Worm (Caenorhabditis elegans) whole organism, young adult: ENCODE data around the gene smc-5.

Experiments
- B0019.2 ChIP-seq: fragments of 200-800 bp; sonication (Bioruptor generic); conservative IDR thresholded peaks from 2 replicates; pipeline ENCODE4 v1.3.6; 2022; ENCODE audit warnings: missing genetic modification reagents, missing genetic modification characterization, missing compliant biosample characterization
- B0261.1 ChIP-seq: sonication (generic microtip); optimal IDR thresholded peaks from 2 replicates; lab custom pipeline; 2016; ENCODE audit warnings: mild to moderate bottlenecking, missing genetic modification characterization, moderate library complexity, missing compliant biosample characterization
- B0336.3 ChIP-seq: fragments of 200-800 bp; sonication (Bioruptor generic); IDR thresholded peaks from 2 replicates; pipeline ENCODE4 v1.3.6; 2022; ENCODE audit warnings: missing genetic modification characterization, missing compliant biosample characterization
- C06A6.2 ChIP-seq: fragments of 200-800 bp; sonication (Bioruptor generic); conservative IDR thresholded peaks from 2 replicates; pipeline ENCODE4 v1.3.6; 2022; ENCODE audit warnings: missing genetic modification characterization, missing compliant biosample characterization
- D2030.7 ChIP-seq: fragments of 200-800 bp; sonication (Bioruptor generic); IDR thresholded peaks from 2 replicates; pipeline ENCODE4 v1.3.6; 2022; ENCODE audit warnings: missing genetic modification reagents, missing genetic modification characterization, missing compliant biosample characterization
- F33H1.4 ChIP-seq: fragments of 200-800 bp; sonication (Bioruptor generic); IDR thresholded peaks from 2 replicates; pipeline ENCODE4 v1.3.6; 2022; ENCODE audit warnings: missing genetic modification reagents, missing genetic modification characterization, missing compliant biosample characterization
- F37B4.10 ChIP-seq: fragments of 200-800 bp; sonication (Bioruptor generic); IDR thresholded peaks from 2 replicates; pipeline ENCODE4 v1.3.6; 2022; ENCODE audit warnings: missing genetic modification characterization, missing compliant biosample characterization
- F49E8.2 ChIP-seq: sonication (generic microtip); optimal IDR thresholded peaks from 3 replicates; lab custom pipeline; 2017; ENCODE audit warnings: missing genetic modification characterization, mild to moderate bottlenecking, missing compliant biosample characterization, antibody characterized with exemption, moderate library complexity; ENCODE audit not compliant: insufficient read depth
- F57A8.1 ChIP-seq: fragments of 200-800 bp; sonication (Bioruptor generic); optimal IDR thresholded peaks from 2 replicates; lab custom pipeline; 2018; ENCODE audit warnings: mild to moderate bottlenecking, missing genetic modification characterization, moderate library complexity, missing compliant biosample characterization
- K11D2.4 ChIP-seq: fragments of 200-800 bp; sonication (Bioruptor generic); IDR thresholded peaks from 2 replicates; pipeline ENCODE4 v1.3.6; 2022; ENCODE audit warnings: missing genetic modification reagents, missing genetic modification characterization, missing compliant biosample characterization
- Y53G8AR.9 ChIP-seq: fragments of 200-800 bp; sonication (Bioruptor generic); conservative IDR thresholded peaks from 2 replicates; pipeline ENCODE4 v1.3.6; 2022; ENCODE audit warnings: missing genetic modification reagents, missing genetic modification characterization, missing compliant biosample characterization
- aptf-2 ChIP-seq: fragments of 200-800 bp; sonication (Bioruptor generic); conservative IDR thresholded peaks from 2 replicates; pipeline ENCODE4 v1.3.6; 2022; ENCODE audit warnings: missing genetic modification reagents, missing genetic modification characterization, missing compliant biosample characterization
- attf-6 ChIP-seq: fragments of 200-800 bp; sonication (Bioruptor generic); IDR thresholded peaks from 2 replicates; pipeline ENCODE4 v1.3.6; 2022; ENCODE audit warnings: missing genetic modification reagents, missing genetic modification characterization, missing compliant biosample characterization
- ceh-100 ChIP-seq: fragments of 200-800 bp; sonication (Bioruptor generic); IDR thresholded peaks from 2 replicates; pipeline ENCODE4 v1.3.6; 2022; ENCODE audit warnings: missing genetic modification reagents, missing genetic modification characterization, missing compliant biosample characterization
- ceh-27 ChIP-seq: fragments of 200-800 bp; sonication (Bioruptor generic); optimal IDR thresholded peaks from 2 replicates; lab custom pipeline; 2018; ENCODE audit warnings: mild to moderate bottlenecking, missing genetic modification characterization, moderate library complexity, missing compliant biosample characterization
- ceh-40 ChIP-seq: fragments of 200-800 bp; sonication (Bioruptor generic); IDR thresholded peaks from 2 replicates; pipeline ENCODE4 v1.3.6; 2022; ENCODE audit warnings: missing genetic modification characterization, missing compliant biosample characterization
- chd-7 ChIP-seq: sonication (generic microtip); optimal IDR thresholded peaks from 2 replicates; lab custom pipeline; 2016; ENCODE audit warnings: mild to moderate bottlenecking, missing genetic modification characterization, moderate library complexity, missing compliant biosample characterization
- die-1 ChIP-seq: sonication (generic microtip); optimal IDR thresholded peaks from 2 replicates; lab custom pipeline; 2016; ENCODE audit warnings: missing genotype, mild to moderate bottlenecking, missing genetic modification characterization, missing compliant biosample characterization
- dox-1 ChIP-seq: fragments of 200-800 bp; sonication (Bioruptor generic); IDR thresholded peaks from 2 replicates; pipeline ENCODE4 v1.3.6; 2022; ENCODE audit warnings: missing genetic modification reagents, missing genetic modification characterization, missing compliant biosample characterization
- efl-1 ChIP-seq: fragments of 150-350 bp; optimal IDR thresholded peaks from 2 replicates; lab custom pipeline; 2014; ENCODE audit warnings: missing biosample characterization, missing genetic modification reagents, missing genetic modification characterization
- egrh-3 ChIP-seq: fragments of 200-800 bp; sonication (Bioruptor generic); IDR thresholded peaks from 2 replicates; pipeline ENCODE4 v1.3.6; 2022; ENCODE audit warnings: missing genetic modification reagents, missing genetic modification characterization, missing compliant biosample characterization
- ekl-4 ChIP-seq: fragments of 200-800 bp; sonication (Bioruptor generic); IDR thresholded peaks from 2 replicates; pipeline ENCODE4 v1.3.6; 2022; ENCODE audit warnings: missing genetic modification reagents, missing genetic modification characterization, missing compliant biosample characterization
- gei-17 ChIP-seq: fragments of 200-800 bp; sonication (Bioruptor generic); optimal IDR thresholded peaks from 2 replicates; lab custom pipeline; 2018; ENCODE audit warnings: mild to moderate bottlenecking, missing genetic modification characterization, missing compliant biosample characterization
- him-1 ChIP-seq: sonication (generic microtip); optimal IDR thresholded peaks from 2 replicates; lab custom pipeline; 2016; ENCODE audit warnings: missing genotype, missing genetic modification reagents, missing genetic modification characterization, missing compliant biosample characterization
- hlh-26 ChIP-seq: fragments of 200-800 bp; sonication (Bioruptor generic); conservative IDR thresholded peaks from 2 replicates; pipeline ENCODE4 v1.3.6; 2022; ENCODE audit warnings: missing genetic modification reagents, missing genetic modification characterization, missing compliant biosample characterization
- hrde-1 ChIP-seq: sonication (generic microtip); optimal IDR thresholded peaks from 2 replicates; lab custom pipeline; 2016; ENCODE audit warnings: missing genetic modification characterization, mild to moderate bottlenecking, missing compliant biosample characterization, moderate library complexity, missing genotype, missing genetic modification reagents, borderline replicate concordance
- hsf-1 ChIP-seq: fragments of 200-800 bp; sonication (Bioruptor generic); IDR thresholded peaks from 2 replicates; pipeline ENCODE4 v1.3.6; 2022; ENCODE audit warnings: missing genetic modification reagents, missing genetic modification characterization, missing compliant biosample characterization
- let-526 ChIP-seq: fragments of 200-800 bp; sonication (Bioruptor generic); IDR thresholded peaks from 2 replicates; pipeline ENCODE4 v1.3.6; 2022; ENCODE audit warnings: missing genetic modification reagents, missing genetic modification characterization, missing compliant biosample characterization
- let-607 ChIP-seq, 2 experiments: fragments of 200-800 bp in 1 of 2; sonication (Bioruptor generic) in 1 of 2; sonication (generic microtip) in 1 of 2; optimal IDR thresholded peaks; 2 replicates each; lab custom pipeline; 2016 to 2018; ENCODE audit warnings: mild to moderate bottlenecking in 2 of 2, missing compliant biosample characterization in 2 of 2, missing genetic modification characterization in 2 of 2, moderate library complexity in 2 of 2, missing genotype in 1 of 2
- lin-26 ChIP-seq: fragments of 200-800 bp; sonication (Bioruptor generic); IDR thresholded peaks from 2 replicates; pipeline ENCODE4 v1.3.6; 2022; ENCODE audit warnings: missing genetic modification reagents, missing genetic modification characterization, missing compliant biosample characterization
- lin-40 ChIP-seq: sonication (generic microtip); optimal IDR thresholded peaks from 2 replicates; lab custom pipeline; 2016; ENCODE audit warnings: missing genetic modification characterization, mild to moderate bottlenecking, missing compliant biosample characterization, missing genotype, missing genetic modification reagents
- lin-54 ChIP-seq: fragments of 200-800 bp; sonication (Bioruptor generic); optimal IDR thresholded peaks from 2 replicates; lab custom pipeline; 2018; ENCODE audit warnings: mild to moderate bottlenecking, missing genetic modification characterization, missing compliant biosample characterization
- lir-1 ChIP-seq: fragments of 200-800 bp; sonication (Bioruptor generic); conservative IDR thresholded peaks from 2 replicates; pipeline ENCODE4 v1.3.6; 2022; ENCODE audit warnings: missing genetic modification reagents, missing genetic modification characterization, missing compliant biosample characterization
- lsl-1 ChIP-seq: fragments of 200-800 bp; sonication (Bioruptor generic); optimal IDR thresholded peaks from 2 replicates; lab custom pipeline; 2018; ENCODE audit warnings: mild to moderate bottlenecking, missing genetic modification characterization, moderate library complexity, missing compliant biosample characterization
- lsy-27 ChIP-seq: sonication (generic microtip); optimal IDR thresholded peaks from 2 replicates; lab custom pipeline; 2017; ENCODE audit warnings: missing genetic modification characterization, mild to moderate bottlenecking, missing compliant biosample characterization, antibody characterized with exemption, missing genotype, borderline replicate concordance; ENCODE audit not compliant: insufficient read depth
- madf-3 ChIP-seq: fragments of 200-800 bp; sonication (Bioruptor generic); IDR thresholded peaks from 2 replicates; pipeline ENCODE4 v1.3.6; 2022; ENCODE audit warnings: missing genetic modification reagents, missing genetic modification characterization, missing compliant biosample characterization
- madf-6 ChIP-seq: fragments of 200-800 bp; sonication (Bioruptor generic); IDR thresholded peaks from 2 replicates; pipeline ENCODE4 v1.3.6; 2022; ENCODE audit warnings: missing genetic modification reagents, missing genetic modification characterization, missing compliant biosample characterization
- mcd-1 ChIP-seq: fragments of 200-800 bp; sonication (Bioruptor generic); IDR thresholded peaks from 2 replicates; pipeline ENCODE4 v1.3.6; 2022; ENCODE audit warnings: missing genetic modification reagents, missing genetic modification characterization, missing compliant biosample characterization
- pbrm-1 ChIP-seq: fragments of 200-800 bp; sonication (Bioruptor generic); IDR thresholded peaks from 2 replicates; pipeline ENCODE4 v1.3.6; 2022; ENCODE audit warnings: missing genetic modification reagents, missing genetic modification characterization, missing compliant biosample characterization
- rcor-1 ChIP-seq: fragments of 200-800 bp; sonication (Bioruptor generic); IDR thresholded peaks from 2 replicates; pipeline ENCODE4 v1.3.6; 2022; ENCODE audit warnings: missing genetic modification reagents, missing genetic modification characterization, missing compliant biosample characterization
- snpc-3.4 ChIP-seq: sonication (generic microtip); optimal IDR thresholded peaks from 2 replicates; lab custom pipeline; 2017; ENCODE audit warnings: missing genetic modification characterization, mild to moderate bottlenecking, missing compliant biosample characterization, antibody characterized with exemption, moderate library complexity, missing genotype, missing genetic modification reagents
- snpc-4 ChIP-seq, 5 experiments: fragments of 150-350 bp in 1 of 5; sonication (generic microtip) in 4 of 5; optimal IDR thresholded peaks; 2 replicates each; lab custom pipeline; 2014 to 2018; ENCODE audit warnings: missing genetic modification characterization in 5 of 5, missing biosample characterization in 3 of 5, antibody characterized with exemption in 2 of 5, mild to moderate bottlenecking in 2 of 5, missing compliant biosample characterization in 2 of 5, missing genotype in 2 of 5, moderate library complexity in 2 of 5, missing genetic modification reagents in 1 of 5
- somi-1 ChIP-seq: fragments of 200-800 bp; sonication (Bioruptor generic); optimal IDR thresholded peaks from 2 replicates; lab custom pipeline; 2018; ENCODE audit warnings: mild to moderate bottlenecking, missing genetic modification characterization, missing compliant biosample characterization
- tlf-1 ChIP-seq: fragments of 200-800 bp; sonication (Bioruptor generic); optimal IDR thresholded peaks from 2 replicates; lab custom pipeline; 2018; ENCODE audit warnings: mild to moderate bottlenecking, missing genetic modification characterization, missing compliant biosample characterization
- unc-130 ChIP-seq: sonication (generic microtip); optimal IDR thresholded peaks from 2 replicates; lab custom pipeline; 2016; ENCODE audit warnings: missing genetic modification reagents, missing genetic modification characterization, missing compliant biosample characterization
- ztf-26 ChIP-seq: sonication (generic microtip); optimal IDR thresholded peaks from 2 replicates; lab custom pipeline; 2017; ENCODE audit warnings: missing genetic modification characterization, missing compliant biosample characterization

Gene smc-5

ce11 chrII:5056254-5056653 lies 5.7 kb upstream of the smc-5 start:
- TF ChIP-seq hrde-1 (tag; lab: Kevin White, UChicago) (peak; percentile 33), ekl-4 (GFP tag; lab: Robert Waterston, UW) (peak; percentile 77; the same call in 1 of the 2 replicates), lsy-27 (no peak), hlh-26 (GFP tag; lab: Robert Waterston, UW) (no peak), lin-54 (peak; percentile 35), F49E8.2 (tag; lab: Kevin White, UChicago) (no peak), ztf-26 (tag; lab: Kevin White, UChicago) (no peak), ceh-100 (GFP tag; lab: Robert Waterston, UW) (no peak), let-526 (no peak), pbrm-1 (GFP tag; lab: Robert Waterston, UW) (peak; percentile 50; the same call in 1 of the 2 replicates), ceh-40 (GFP tag; lab: Robert Waterston, UW) (no peak), lsl-1 (GFP tag; lab: Kevin White, UChicago) (peak; percentile 34), lin-40 (tag; lab: Kevin White, UChicago) (no peak), D2030.7 (GFP tag; lab: Robert Waterston, UW) (peak; percentile 29; the same call in 1 of the 2 replicates), lir-1 (GFP tag; lab: Robert Waterston, UW) (0 out of 2 replicates have a peak, but pooled peaks have one; percentile 8), madf-3 (GFP tag; lab: Robert Waterston, UW) (0 out of 2 replicates have a peak, but pooled peaks have one; percentile 4), snpc-4 (GFP tag; optimal IDR thresholded peaks at IDR 0.05; lab: Kevin White, UChicago) (no peak), snpc-4 (tag; optimal IDR thresholded peaks at IDR 0.05; lab: Kevin White, UChicago) (peak in 1 of 4 experiments; percentile 73), madf-6 (GFP tag; lab: Robert Waterston, UW) (peak; percentile 53), lin-26 (0 out of 2 replicates have a peak, but pooled peaks have one; percentile 13), egrh-3 (GFP tag; lab: Robert Waterston, UW) (no peak), tlf-1 (GFP tag; lab: Kevin White, UChicago) (peak; percentile 10), unc-130 (GFP tag; lab: Kevin White, UChicago) (peak; percentile 9), die-1 (tag; lab: Kevin White, UChicago) (peak; percentile 26), attf-6 (GFP tag; lab: Robert Waterston, UW) (0 out of 2 replicates have a peak, but pooled peaks have one; percentile 48), rcor-1 (GFP tag; lab: Robert Waterston, UW) (peak; percentile 49; the same call in 1 of the 2 replicates), let-607 (tag; optimal IDR thresholded peaks at IDR 0.05; lab: Kevin White, UChicago) (no peak), aptf-2 (GFP tag; lab: Robert Waterston, UW) (no peak), K11D2.4 (GFP tag; lab: Robert Waterston, UW) (0 out of 2 replicates have a peak, but pooled peaks have one; percentile 40), chd-7 (tag; lab: Kevin White, UChicago) (no peak), gei-17 (no peak), F37B4.10 (GFP tag; lab: Robert Waterston, UW) (no peak), hsf-1 (GFP tag; lab: Robert Waterston, UW) (peak; percentile 65; the same call in 1 of the 2 replicates), F33H1.4 (GFP tag; lab: Robert Waterston, UW) (peak; percentile 12; the same call in 1 of the 2 replicates), ceh-27 (GFP tag; lab: Kevin White, UChicago) (no peak), B0336.3 (GFP tag; lab: Robert Waterston, UW) (peak; percentile 89), snpc-3.4 (tag; lab: Kevin White, UChicago) (no peak), C06A6.2 (GFP tag; lab: Robert Waterston, UW) (no peak), B0261.1 (tag; lab: Kevin White, UChicago) (no peak), mcd-1 (GFP tag; lab: Robert Waterston, UW) (peak; percentile 57), Y53G8AR.9 (GFP tag; lab: Robert Waterston, UW) (no peak), F57A8.1 (GFP tag; lab: Kevin White, UChicago) (no peak), B0019.2 (GFP tag; lab: Robert Waterston, UW) (no peak), somi-1 (no peak), him-1 (peak; percentile 26), efl-1 (GFP tag; lab: Kevin White, UChicago) (peak; percentile 9), dox-1 (no peak)
